Fruit fly (Drosophila melanogaster): ENCODE data around the gene CG44838.

dm6 chr3L:9422636-9423419 lies 38.0 kb upstream of the CG44838 start, which contains the start of gene aay:
- TF ChIP-seq Pif1A (GFP tag; optimal IDR thresholded peaks at IDR 0.05): peak; percentile 99
- TF ChIP-seq CG15710 (tag; optimal IDR thresholded peaks at IDR 0.05): peak; percentile 98
- TF ChIP-seq CG10348 (GFP tag; IDR thresholded peaks at IDR 0.05): peak; percentile 87
- peak; percentile 99 for TF ChIP-seq Snoo (tag; optimal IDR thresholded peaks at IDR 0.05)
- TF ChIP-seq Ets98B (GFP tag; IDR thresholded peaks at IDR 0.05): peak; percentile 98
- peak; percentile 87 for TF ChIP-seq EcR (GFP tag; optimal IDR thresholded peaks at IDR 0.05)
- peak; percentile 99 for TF ChIP-seq CG8159 (tag; optimal IDR thresholded peaks at IDR 0.05)
- peak; percentile 98 for TF ChIP-seq CG9948 (tag; optimal IDR thresholded peaks at IDR 0.05)
- TF ChIP-seq CG17806 (tag; optimal IDR thresholded peaks at IDR 0.05): peak; percentile 99
- peak; percentile 91 for TF ChIP-seq CG13204 (GFP tag; optimal IDR thresholded peaks at IDR 0.05)
- TF ChIP-seq fd96Ca (GFP tag; IDR thresholded peaks at IDR 0.05): peak; percentile 95
